Worm (Caenorhabditis elegans) whole organism, L2 larva: ENCODE measurements around the gene ints-6.

Experiments
- C34F6.9 ChIP-seq: fragments of 150-350 bp; optimal IDR thresholded peaks from 2 replicates; lab custom pipeline; 2014; ENCODE audit warnings: missing biosample characterization, missing genetic modification characterization
- F13H6.1 ChIP-seq: sonication (generic microtip); optimal IDR thresholded peaks from 2 replicates; lab custom pipeline; 2016; ENCODE audit warnings: missing genetic modification characterization, missing compliant biosample characterization
- R02D3.7 ChIP-seq: fragments of 150-350 bp; optimal IDR thresholded peaks from 2 replicates; lab custom pipeline; 2014; ENCODE audit warnings: missing biosample characterization, missing genetic modification characterization
- Y55F3AM.14 ChIP-seq: fragments of 200-800 bp; sonication (Bioruptor generic); optimal IDR thresholded peaks from 2 replicates; lab custom pipeline; 2018; ENCODE audit warnings: mild to moderate bottlenecking, missing genetic modification characterization, missing compliant biosample characterization
- alr-1 ChIP-seq: fragments of 150-350 bp; optimal IDR thresholded peaks from 2 replicates; lab custom pipeline; 2014; ENCODE audit warnings: missing biosample characterization, missing genetic modification characterization
- aly-2 ChIP-seq: fragments of 150-350 bp; optimal IDR thresholded peaks from 2 replicates; lab custom pipeline; 2014; ENCODE audit warnings: missing biosample characterization, missing genetic modification characterization
- blmp-1 ChIP-seq: sonication (generic microtip); optimal IDR thresholded peaks from 2 replicates; lab custom pipeline; 2017; ENCODE audit warnings: missing genetic modification characterization, mild to moderate bottlenecking, missing compliant biosample characterization, antibody characterized with exemption, moderate library complexity; ENCODE audit not compliant: insufficient read depth
- crh-2 ChIP-seq: sonication (generic microtip); optimal IDR thresholded peaks from 2 replicates; lab custom pipeline; 2017; ENCODE audit warnings: missing biosample characterization, missing genetic modification characterization
- dmd-4 ChIP-seq: sonication (generic microtip); optimal IDR thresholded peaks from 2 replicates; lab custom pipeline; 2017; ENCODE audit warnings: missing biosample characterization, missing genetic modification characterization
- elt-1 ChIP-seq: fragments of 150-350 bp; optimal IDR thresholded peaks from 2 replicates; lab custom pipeline; 2014; ENCODE audit warnings: missing biosample characterization, missing genetic modification characterization
- fos-1 ChIP-seq: fragments of 150-350 bp; optimal IDR thresholded peaks from 2 replicates; lab custom pipeline; 2014; ENCODE audit warnings: missing biosample characterization, missing genetic modification characterization
- lin-13 ChIP-seq: fragments of 150-350 bp; optimal IDR thresholded peaks from 2 replicates; lab custom pipeline; 2014; ENCODE audit warnings: missing biosample characterization, missing genetic modification reagents, missing genetic modification characterization
- lin-39 ChIP-seq: fragments of 150-350 bp; optimal IDR thresholded peaks from 2 replicates; lab custom pipeline; 2014; ENCODE audit warnings: missing biosample characterization, missing genetic modification reagents, missing genetic modification characterization
- lsy-2 ChIP-seq, 2 experiments: fragments of 150-350 bp in 1 of 2; sonication (generic microtip) in 1 of 2; optimal IDR thresholded peaks; 2 replicates each; lab custom pipeline; 2014 to 2017; ENCODE audit warnings: missing biosample characterization in 2 of 2, missing genetic modification characterization in 2 of 2
- mbf-1 ChIP-seq: sonication (generic microtip); optimal IDR thresholded peaks from 2 replicates; lab custom pipeline; 2017; ENCODE audit warnings: missing biosample characterization, missing genetic modification characterization
- mdl-1 ChIP-seq, 2 experiments: fragments of 150-350 bp in 1 of 2; sonication (generic microtip) in 1 of 2; optimal IDR thresholded peaks; 2 replicates each; lab custom pipeline; 2017; ENCODE audit warnings: missing biosample characterization in 2 of 2, missing genetic modification characterization in 2 of 2
- nhr-10 ChIP-seq: sonication (generic microtip); optimal IDR thresholded peaks from 2 replicates; lab custom pipeline; 2017; ENCODE audit warnings: missing biosample characterization, missing genetic modification characterization
- nhr-129 ChIP-seq: fragments of 150-350 bp; optimal IDR thresholded peaks from 2 replicates; lab custom pipeline; 2014; ENCODE audit warnings: missing biosample characterization, missing genetic modification characterization
- nhr-21 ChIP-seq: fragments of 150-350 bp; optimal IDR thresholded peaks from 2 replicates; lab custom pipeline; 2014; ENCODE audit warnings: missing biosample characterization, missing genetic modification characterization
- nhr-23 ChIP-seq: fragments of 150-350 bp; optimal IDR thresholded peaks from 2 replicates; lab custom pipeline; 2014; ENCODE audit warnings: missing biosample characterization, missing genetic modification reagents, missing genetic modification characterization
- nhr-237 ChIP-seq: fragments of 150-350 bp; optimal IDR thresholded peaks from 2 replicates; lab custom pipeline; 2014; ENCODE audit warnings: missing biosample characterization, missing genetic modification characterization
- nhr-25 ChIP-seq: fragments of 150-350 bp; sonication (generic microtip); optimal IDR thresholded peaks from 3 replicates; lab custom pipeline; 2014; ENCODE audit warnings: missing biosample characterization, missing genetic modification characterization
- nhr-6 ChIP-seq: fragments of 150-350 bp; optimal IDR thresholded peaks from 2 replicates; lab custom pipeline; 2014; ENCODE audit warnings: missing biosample characterization, missing genetic modification characterization
- skn-1 ChIP-seq: sonication (generic microtip); optimal IDR thresholded peaks from 2 replicates; lab custom pipeline; 2017; ENCODE audit warnings: missing biosample characterization, missing genetic modification characterization
- sma-3 ChIP-seq: sonication (generic microtip); optimal IDR thresholded peaks from 2 replicates; lab custom pipeline; 2016; ENCODE audit warnings: missing genetic modification reagents, missing genetic modification characterization, missing compliant biosample characterization
- sma-9 ChIP-seq, 2 experiments: fragments of 150-350 bp in 1 of 2; sonication (generic microtip) in 1 of 2; optimal IDR thresholded peaks; 2 replicates each; lab custom pipeline; 2014 to 2016; ENCODE audit warnings: missing genetic modification characterization in 2 of 2, mild to moderate bottlenecking in 1 of 2, missing biosample characterization in 1 of 2, missing compliant biosample characterization in 1 of 2, missing genetic modification reagents in 1 of 2, moderate library complexity in 1 of 2
- snpc-4 ChIP-seq: fragments of 150-350 bp; optimal IDR thresholded peaks from 2 replicates; lab custom pipeline; 2014; ENCODE audit warnings: missing biosample characterization, missing genetic modification characterization
- unc-55 ChIP-seq: fragments of 150-350 bp; sonication (generic microtip); optimal IDR thresholded peaks from 3 replicates; lab custom pipeline; 2014; ENCODE audit warnings: missing biosample characterization, missing genetic modification reagents, missing genetic modification characterization
- unc-62 ChIP-seq: fragments of 150-350 bp; optimal IDR thresholded peaks from 2 replicates; lab custom pipeline; 2014; ENCODE audit warnings: missing biosample characterization, missing genetic modification reagents, missing genetic modification characterization
- ztf-1 ChIP-seq: fragments of 200-800 bp; sonication (Bioruptor generic); conservative IDR thresholded peaks from 2 replicates; pipeline ENCODE4 v1.3.6; 2022; ENCODE audit warnings: missing genetic modification characterization, missing compliant biosample characterization
- ztf-11 ChIP-seq: sonication (generic microtip); optimal IDR thresholded peaks from 2 replicates; lab custom pipeline; 2017; ENCODE audit warnings: missing biosample characterization, missing genetic modification characterization
- ztf-4 ChIP-seq: fragments of 150-350 bp; optimal IDR thresholded peaks from 2 replicates; lab custom pipeline; 2014; ENCODE audit warnings: missing biosample characterization, missing genetic modification characterization

The ints-6 gene

ce11 chrIV:8653592-8653991 is 38.0 kb upstream of the ints-6 start, which contains the start of gene C49C8.5:
Gene C49C8.5, minus strand, starts transcription at chrIV:8653664.
- TF ChIP-seq snpc-4 (tag; lab: Kevin White, UChicago) (no peak), fos-1 (tag; lab: Kevin White, UChicago) (peak; percentile 42), nhr-21 (tag; lab: Kevin White, UChicago) (no peak), ztf-1 (no peak), dmd-4 (no peak), nhr-237 (tag; lab: Kevin White, UChicago) (no peak), nhr-129 (tag; lab: Kevin White, UChicago) (no peak)

- TF ChIP-seq R02D3.7 (tag; lab: Kevin White, UChicago) = no peak
- TF ChIP-seq ztf-4 (tag; lab: Kevin White, UChicago) = no peak
Observed at ce11 chrIV:8654115-8654628, 37.4 kb upstream of the ints-6 start, which contains the start of gene C49C8.1. Gene C49C8.1, plus strand, starts transcription at chrIV:8654578.

- TF ChIP-seq nhr-23 (tag; lab: Kevin White, UChicago) (no peak), blmp-1 (tag; lab: Kevin White, UChicago) (no peak), alr-1 (tag; lab: Kevin White, UChicago) (no peak), nhr-10 (tag; lab: Kevin White, UChicago) (no peak), lin-13 (GFP tag; lab: Kevin White, UChicago) (no peak), unc-62 (GFP tag; lab: Kevin White, UChicago) (no peak), mdl-1 (tag; optimal IDR thresholded peaks at IDR 0.05; lab: Kevin White, UChicago) (no peak), ztf-1 (no peak), aly-2 (no peak), nhr-6 (tag; lab: Kevin White, UChicago) (no peak)
- TF ChIP-seq, all 48 proteins: peak for 0
Observed at ce11 chrIV:8658122-8658521, 33.4 kb upstream of the ints-6 start, which contains the start of gene C49C8.6. Gene C49C8.6, minus strand, starts transcription at chrIV:8658222.

ce11 chrIV:8665778-8666177 is 25.8 kb upstream of the ints-6 start:
- TF ChIP-seq sma-3 (GFP tag; lab: Kevin White, UChicago) (no peak), snpc-4 (tag; lab: Kevin White, UChicago) (no peak), ztf-4 (tag; lab: Kevin White, UChicago) (no peak), mbf-1 (tag; lab: Kevin White, UChicago) (no peak), unc-55 (GFP tag; lab: Kevin White, UChicago) (peak; percentile 15), sma-9 (GFP tag; optimal IDR thresholded peaks at IDR 0.05; lab: Kevin White, UChicago) (no peak), sma-9 (tag; optimal IDR thresholded peaks at IDR 0.05; lab: Kevin White, UChicago) (no peak), elt-1 (no peak), nhr-25 (tag; lab: Kevin White, UChicago) (no peak), Y55F3AM.14 (GFP tag; lab: Kevin White, UChicago) (no peak), nhr-21 (tag; lab: Kevin White, UChicago) (no peak), alr-1 (tag; lab: Kevin White, UChicago) (no peak), lsy-2 (tag; optimal IDR thresholded peaks at IDR 0.05; lab: Kevin White, UChicago) (no peak), skn-1 (tag; lab: Kevin White, UChicago) (no peak), C34F6.9 (tag; lab: Kevin White, UChicago) (peak; percentile 17), crh-2 (no peak), nhr-10 (tag; lab: Kevin White, UChicago) (no peak), lin-39 (tag; lab: Kevin White, UChicago) (no peak), nhr-6 (tag; lab: Kevin White, UChicago) (no peak), nhr-129 (tag; lab: Kevin White, UChicago) (no peak), R02D3.7 (tag; lab: Kevin White, UChicago) (peak; percentile 21)

ce11 chrIV:8668635-8669034 is 22.9 kb upstream of the ints-6 start, which contains the start of gene cdh-5:
Gene cdh-5, plus strand, starts transcription at chrIV:8668935.
- no peak for TF ChIP-seq sma-9 (GFP tag; optimal IDR thresholded peaks at IDR 0.05; lab: Kevin White, UChicago)
- TF ChIP-seq sma-9 (tag; optimal IDR thresholded peaks at IDR 0.05; lab: Kevin White, UChicago) = no peak
- no peak for TF ChIP-seq nhr-25 (tag; lab: Kevin White, UChicago)
- TF ChIP-seq dmd-4 = no peak
- no peak for TF ChIP-seq ztf-11 (tag; lab: Kevin White, UChicago)
- no peak for TF ChIP-seq snpc-4 (tag; lab: Kevin White, UChicago)
- TF ChIP-seq crh-2 = no peak
- no peak for TF ChIP-seq alr-1 (tag; lab: Kevin White, UChicago)
- TF ChIP-seq F13H6.1 (tag; lab: Kevin White, UChicago) = no peak
